Fruit fly (Drosophila melanogaster): ENCODE results near the gene cact.

dm6 chr2L:16321872-16322631, 4.0 kb downstream of the cact start:
- TF ChIP-seq Pdp1 (GFP tag; optimal IDR thresholded peaks at IDR 0.05): peak in 1 of 2 experiments; percentile 85
- TF ChIP-seq gfzf (GFP tag; optimal IDR thresholded peaks at IDR 0.05): no peak
- no peak for TF ChIP-seq Hr3 (GFP tag; optimal IDR thresholded peaks at IDR 0.05)
- TF ChIP-seq fd96Cb (tag; optimal IDR thresholded peaks at IDR 0.05): no peak

All from whole organism, embryonic.